Worm (Caenorhabditis elegans) whole organism, L4 larva: Measurements from ENCODE around the gene W09D10.5.
A peak's percentile ranks its signal among the peaks of the same experiment; 100 is the strongest.

Experiments
- F49E8.2 ChIP-seq: sonication (generic microtip); optimal IDR thresholded peaks from 2 replicates; lab custom pipeline; 2016; ENCODE audit warnings: missing compliant biosample characterization, mild to moderate bottlenecking, missing genetic modification characterization, borderline replicate concordance
- R02D3.7 ChIP-seq: fragments of 150-350 bp; sonication (generic microtip); optimal IDR thresholded peaks from 3 replicates; lab custom pipeline; 2014; ENCODE audit warnings: missing biosample characterization, missing genetic modification characterization
- T20F7.1 ChIP-seq: fragments of 200-800 bp; sonication (Bioruptor generic); optimal IDR thresholded peaks from 2 replicates; lab custom pipeline; 2018; ENCODE audit warnings: mild to moderate bottlenecking, missing genetic modification characterization, missing compliant biosample characterization
- T26A8.4 ChIP-seq: fragments of 200-800 bp; sonication (Bioruptor generic); IDR thresholded peaks from 2 replicates; pipeline ENCODE4 v1.3.6; 2022; ENCODE audit warnings: missing genetic modification characterization, missing compliant biosample characterization
- aly-2 ChIP-seq: sonication (generic microtip); optimal IDR thresholded peaks from 2 replicates; lab custom pipeline; 2018; ENCODE audit warnings: missing biosample characterization, missing genetic modification characterization
- ama-1 ChIP-seq: fragments of 150-350 bp; optimal IDR thresholded peaks from 2 replicates; lab custom pipeline; 2014; ENCODE audit warnings: inconsistent platforms, mixed read lengths
- arid-1 ChIP-seq: fragments of 200-800 bp; sonication (Bioruptor generic); conservative IDR thresholded peaks from 2 replicates; pipeline ENCODE4 v1.3.6; 2022; ENCODE audit warnings: missing genetic modification reagents, missing genetic modification characterization, missing compliant biosample characterization
- ceh-20 ChIP-seq: fragments of 200-800 bp; sonication (Bioruptor generic); IDR thresholded peaks from 2 replicates; pipeline ENCODE4 v1.3.6; 2022; ENCODE audit warnings: missing genetic modification reagents, missing genetic modification characterization, missing compliant biosample characterization
- ceh-28 ChIP-seq: fragments of 150-350 bp; optimal IDR thresholded peaks from 2 replicates; lab custom pipeline; 2014; ENCODE audit warnings: missing biosample characterization, missing genetic modification reagents, missing genetic modification characterization
- ceh-32 ChIP-seq: sonication (generic microtip); optimal IDR thresholded peaks from 2 replicates; lab custom pipeline; 2016; ENCODE audit warnings: mild to moderate bottlenecking, missing genetic modification characterization, missing compliant biosample characterization; ENCODE audit not compliant: poor library complexity
- ces-1 ChIP-seq: fragments of 150-350 bp; sonication (generic microtip); optimal IDR thresholded peaks from 4 replicates; lab custom pipeline; 2014; ENCODE audit warnings: missing biosample characterization, missing genetic modification reagents, missing genetic modification characterization
- ctbp-1 ChIP-seq: fragments of 200-800 bp; sonication (Bioruptor generic); IDR thresholded peaks from 2 replicates; pipeline ENCODE4 v1.3.6; 2022; ENCODE audit warnings: missing genetic modification reagents, missing genetic modification characterization, missing compliant biosample characterization
- daf-8 ChIP-seq: fragments of 200-800 bp; sonication (Bioruptor generic); IDR thresholded peaks from 2 replicates; pipeline ENCODE4 v1.3.6; 2022; ENCODE audit warnings: missing genetic modification characterization, missing compliant biosample characterization
- dmd-6 ChIP-seq: fragments of 200-800 bp; sonication (Bioruptor generic); IDR thresholded peaks from 2 replicates; pipeline ENCODE4 v1.3.6; 2022; ENCODE audit warnings: missing genetic modification reagents, missing genetic modification characterization, missing compliant biosample characterization
- dmd-9 ChIP-seq: fragments of 200-800 bp; sonication (Bioruptor generic); IDR thresholded peaks from 2 replicates; pipeline ENCODE4 v1.3.6; 2022; ENCODE audit warnings: missing genetic modification reagents, missing genetic modification characterization, missing compliant biosample characterization
- dpl-1 ChIP-seq: fragments of 150-350 bp; optimal IDR thresholded peaks from 2 replicates; lab custom pipeline; 2014; ENCODE audit warnings: missing biosample characterization, missing genetic modification reagents, missing genetic modification characterization
- dve-1 ChIP-seq: sonication (generic microtip); optimal IDR thresholded peaks from 2 replicates; lab custom pipeline; 2017; ENCODE audit warnings: antibody characterized with exemption, mild to moderate bottlenecking, missing genetic modification characterization, missing compliant biosample characterization; ENCODE audit not compliant: insufficient read depth
- hif-1 ChIP-seq, 2 experiments: sonication (generic microtip); optimal IDR thresholded peaks; 2 replicates each; lab custom pipeline; 2016 to 2017; ENCODE audit warnings: missing compliant biosample characterization in 2 of 2, missing genetic modification characterization in 2 of 2, missing genetic modification reagents in 2 of 2, missing genotype in 2 of 2, mild to moderate bottlenecking in 1 of 2
- hlh-11 ChIP-seq: fragments of 200-800 bp; sonication (Bioruptor generic); optimal IDR thresholded peaks from 2 replicates; lab custom pipeline; 2018; ENCODE audit warnings: mild to moderate bottlenecking, missing genetic modification characterization, missing compliant biosample characterization
- hlh-30 ChIP-seq: sonication (generic microtip); optimal IDR thresholded peaks from 2 replicates; lab custom pipeline; 2017; ENCODE audit warnings: antibody characterized with exemption, mild to moderate bottlenecking, missing genetic modification characterization, missing compliant biosample characterization; ENCODE audit not compliant: insufficient read depth
- lin-1 ChIP-seq: fragments of 200-800 bp; sonication (Bioruptor generic); IDR thresholded peaks from 2 replicates; pipeline ENCODE4 v1.3.6; 2022; ENCODE audit warnings: missing genetic modification reagents, missing genetic modification characterization, missing compliant biosample characterization
- lin-38 ChIP-seq: fragments of 200-800 bp; sonication (Bioruptor generic); IDR thresholded peaks from 2 replicates; pipeline ENCODE4 v1.3.6; 2022; ENCODE audit warnings: missing genetic modification reagents, missing genetic modification characterization, missing compliant biosample characterization
- lsy-2 ChIP-seq, 2 experiments: fragments of 150-350 bp in 1 of 2; sonication (generic microtip) in 1 of 2; optimal IDR thresholded peaks; 2 replicates each; lab custom pipeline; 2014 to 2017; ENCODE audit warnings: missing biosample characterization in 2 of 2, missing genetic modification characterization in 2 of 2
- madf-5 ChIP-seq, 2 experiments: fragments of 200-800 bp; sonication (Bioruptor generic); IDR thresholded peaks; 2 replicates each; pipeline ENCODE4 v1.3.6; 2022; ENCODE audit warnings: missing compliant biosample characterization in 2 of 2, missing genetic modification characterization in 2 of 2
- mdt-29 ChIP-seq: fragments of 200-800 bp; sonication (Bioruptor generic); IDR thresholded peaks from 2 replicates; pipeline ENCODE4 v1.3.6; 2022; ENCODE audit warnings: missing genetic modification reagents, missing genetic modification characterization, missing compliant biosample characterization
- mep-1 ChIP-seq: fragments of 150-350 bp; sonication (generic microtip); optimal IDR thresholded peaks from 3 replicates; lab custom pipeline; 2014; ENCODE audit warnings: missing biosample characterization, missing genetic modification characterization
- mes-2 ChIP-seq: sonication (generic microtip); optimal IDR thresholded peaks from 2 replicates; lab custom pipeline; 2016; ENCODE audit warnings: missing genotype, mild to moderate bottlenecking, missing genetic modification characterization, missing compliant biosample characterization; ENCODE audit not compliant: poor library complexity, severe bottlenecking
- mxl-2 ChIP-seq: fragments of 200-800 bp; sonication (Bioruptor generic); conservative IDR thresholded peaks from 2 replicates; pipeline ENCODE4 v1.3.6; 2022; ENCODE audit warnings: missing genetic modification reagents, missing genetic modification characterization, missing compliant biosample characterization
- mxl-3 ChIP-seq: fragments of 200-800 bp; sonication (Bioruptor generic); optimal IDR thresholded peaks from 2 replicates; lab custom pipeline; 2018; ENCODE audit warnings: mild to moderate bottlenecking, missing genetic modification characterization, missing compliant biosample characterization
- nhr-10 ChIP-seq: fragments of 150-350 bp; optimal IDR thresholded peaks from 2 replicates; lab custom pipeline; 2014; ENCODE audit warnings: missing biosample characterization, missing genetic modification characterization
- nhr-102 ChIP-seq: sonication (generic microtip); optimal IDR thresholded peaks from 2 replicates; lab custom pipeline; 2016; ENCODE audit warnings: mild to moderate bottlenecking, missing genetic modification characterization, moderate library complexity, missing compliant biosample characterization
- nhr-111 ChIP-seq: fragments of 200-800 bp; sonication (Bioruptor generic); optimal IDR thresholded peaks from 2 replicates; lab custom pipeline; 2018; ENCODE audit warnings: mild to moderate bottlenecking, missing genetic modification characterization, missing compliant biosample characterization
- nhr-25 ChIP-seq: sonication (generic microtip); optimal IDR thresholded peaks from 2 replicates; lab custom pipeline; 2017; ENCODE audit warnings: missing genetic modification characterization, mild to moderate bottlenecking, missing compliant biosample characterization, antibody characterized with exemption, moderate library complexity, borderline replicate concordance; ENCODE audit not compliant: insufficient read depth
- nhr-28 ChIP-seq: fragments of 150-350 bp; optimal IDR thresholded peaks from 2 replicates; lab custom pipeline; 2014; ENCODE audit warnings: missing biosample characterization, missing genetic modification characterization
- nhr-48 ChIP-seq: sonication (generic microtip); optimal IDR thresholded peaks from 2 replicates; lab custom pipeline; 2016; ENCODE audit warnings: mild to moderate bottlenecking, missing genetic modification characterization, missing compliant biosample characterization
- nhr-77 ChIP-seq: fragments of 150-350 bp; optimal IDR thresholded peaks from 2 replicates; lab custom pipeline; 2014; ENCODE audit warnings: missing biosample characterization, missing genetic modification characterization
- php-3 ChIP-seq: fragments of 200-800 bp; sonication (Bioruptor generic); IDR thresholded peaks from 2 replicates; pipeline ENCODE4 v1.3.6; 2022; ENCODE audit warnings: missing genetic modification reagents, missing genetic modification characterization, missing compliant biosample characterization
- spr-1 ChIP-seq: sonication (generic microtip); optimal IDR thresholded peaks from 2 replicates; lab custom pipeline; 2016; ENCODE audit warnings: mild to moderate bottlenecking, missing genetic modification characterization, missing compliant biosample characterization
- tag-97 ChIP-seq: fragments of 200-800 bp; sonication (Bioruptor generic); IDR thresholded peaks from 2 replicates; pipeline ENCODE4 v1.3.6; 2022; ENCODE audit warnings: missing genetic modification characterization, missing compliant biosample characterization
- unc-130 ChIP-seq: sonication (generic microtip); optimal IDR thresholded peaks from 2 replicates; lab custom pipeline; 2016; ENCODE audit warnings: missing genetic modification reagents, missing genetic modification characterization, missing compliant biosample characterization
- unc-62 ChIP-seq, 3 experiments: fragments of 150-350 bp in 1 of 3; sonication (generic microtip); optimal IDR thresholded peaks in 2 of 3; peaks in 1 of 3; 1 replicate in 1 of 3; 2 replicates in 2 of 3; lab custom pipeline; 2014 to 2017; ENCODE audit warnings: missing biosample characterization in 3 of 3, missing genetic modification characterization in 3 of 3, missing genetic modification reagents in 3 of 3, missing genotype in 1 of 3
- zip-11 ChIP-seq: fragments of 200-800 bp; sonication (Bioruptor generic); IDR thresholded peaks from 2 replicates; pipeline ENCODE4 v1.3.6; 2022; ENCODE audit warnings: missing genetic modification characterization, missing compliant biosample characterization
- ztf-7 ChIP-seq: fragments of 150-350 bp; optimal IDR thresholded peaks from 2 replicates; lab custom pipeline; 2014; ENCODE audit warnings: missing biosample characterization, missing genetic modification characterization

The W09D10.5 gene

DNA sequence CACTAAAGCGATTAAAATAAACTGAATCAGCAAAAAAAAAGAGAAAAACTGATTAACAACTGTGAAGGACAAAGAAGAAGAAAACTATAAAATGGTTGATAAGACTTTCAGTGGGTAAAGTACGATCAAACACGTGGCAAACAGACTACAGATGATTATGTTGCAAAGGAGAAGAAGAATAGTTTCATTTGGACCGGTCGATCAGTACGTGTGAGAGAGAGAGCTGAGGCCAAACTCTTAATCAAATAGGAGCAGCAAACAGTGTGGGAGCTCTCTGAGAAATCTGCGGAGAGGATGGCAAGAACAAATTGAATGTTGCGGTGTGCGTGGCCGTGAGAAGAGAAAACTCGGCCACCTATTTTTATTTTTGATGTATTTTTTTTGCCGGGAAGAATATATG lies 7.7 kb upstream of the W09D10.5 start (continued):
- TF ChIP-seq ces-1 (GFP tag; lab: Kevin White, UChicago) (no peak), lin-38 (GFP tag; lab: Robert Waterston, UW) (0 out of 2 replicates have a peak, but pooled peaks have one; percentile 16), T26A8.4 (peak; percentile 57), T20F7.1 (GFP tag; lab: Kevin White, UChicago) (peak; percentile 29), dpl-1 (GFP tag; lab: Kevin White, UChicago) (no peak), mep-1 (tag; lab: Kevin White, UChicago) (peak; percentile 33), mdt-29 (GFP tag; lab: Robert Waterston, UW) (0 out of 2 replicates have a peak, but pooled peaks have one; percentile 41), nhr-77 (peak; percentile 65), unc-130 (GFP tag; lab: Kevin White, UChicago) (no peak), lin-1 (GFP tag; lab: Robert Waterston, UW) (0 out of 2 replicates have a peak, but pooled peaks have one; percentile 23), R02D3.7 (tag; lab: Kevin White, UChicago) (no peak), hlh-30 (tag; lab: Kevin White, UChicago) (peak; percentile 61), mxl-2 (GFP tag; lab: Robert Waterston, UW) (no peak), ceh-32 (tag; lab: Kevin White, UChicago) (no peak)

DNA sequence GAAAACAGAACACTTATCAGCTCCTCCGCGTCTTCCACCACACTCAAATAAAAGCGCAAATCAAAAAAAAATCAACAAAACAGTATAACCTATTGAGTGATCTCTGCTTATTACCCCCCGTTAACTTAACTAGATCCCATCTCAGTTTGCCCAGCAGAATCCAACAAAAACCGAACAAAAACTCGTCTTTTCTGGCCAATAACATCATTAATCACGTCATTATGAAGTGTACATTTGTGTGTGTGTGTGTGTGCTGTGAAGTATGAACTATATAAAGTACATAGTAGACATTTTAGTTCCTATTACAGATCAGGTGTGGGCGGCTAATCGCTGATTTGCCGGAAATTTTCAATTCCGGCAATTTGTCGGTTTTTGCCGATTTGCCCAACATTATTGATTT lies 6.7 kb upstream of the W09D10.5 start:
- TF ChIP-seq nhr-25 (tag; lab: Kevin White, UChicago) (no peak), dmd-9 (GFP tag; lab: Robert Waterston, UW) (no peak), hlh-11 (tag; lab: Kevin White, UChicago) (peak; percentile 27), zip-11 (GFP tag; lab: Robert Waterston, UW) (no peak), mdt-29 (GFP tag; lab: Robert Waterston, UW) (0 out of 2 replicates have a peak, but pooled peaks have one; percentile 23), nhr-28 (tag; lab: Kevin White, UChicago) (peak; percentile 88), spr-1 (tag; lab: Kevin White, UChicago) (no peak), lsy-2 (tag; optimal IDR thresholded peaks at IDR 0.05; lab: Kevin White, UChicago) (peak in 1 of 2 experiments; percentile 41), nhr-111 (GFP tag; lab: Kevin White, UChicago) (no peak), arid-1 (GFP tag; lab: Robert Waterston, UW) (no peak), aly-2 (tag; lab: Kevin White, UChicago) (no peak), F49E8.2 (no peak), php-3 (no peak)

DNA sequence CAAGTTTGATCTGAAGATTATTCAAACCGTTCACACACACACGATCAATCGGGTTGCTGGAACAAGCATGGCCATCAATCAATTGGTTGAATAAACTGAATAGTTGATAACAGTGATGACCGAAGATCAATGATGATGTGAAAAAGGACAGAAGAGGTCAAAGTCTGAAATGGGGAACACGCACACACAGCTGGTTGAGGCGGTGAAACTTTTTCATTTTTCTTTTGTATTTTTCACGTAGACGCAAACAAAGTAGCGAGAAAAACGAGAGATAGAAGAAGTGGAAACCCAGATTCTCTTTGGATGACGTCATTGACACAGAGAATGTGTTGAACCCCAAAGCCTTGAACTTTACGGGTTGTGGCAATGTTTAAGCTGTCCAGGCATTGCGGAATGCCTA lies 6.1 kb upstream of the W09D10.5 start:
- peak; percentile 87 for TF ChIP-seq nhr-10 (tag; lab: Kevin White, UChicago)
- TF ChIP-seq hlh-11 (tag; lab: Kevin White, UChicago), result peak; percentile 95
- TF ChIP-seq T26A8.4, result peak; percentile 26; the same call in 1 of the 2 replicates
- TF ChIP-seq tag-97 (GFP tag; lab: Robert Waterston, UW), result no peak
- TF ChIP-seq aly-2 (tag; lab: Kevin White, UChicago), result no peak
- peak; percentile 33 for TF ChIP-seq spr-1 (tag; lab: Kevin White, UChicago)
- peak; percentile 42 to 67 for TF ChIP-seq lsy-2 (tag; optimal IDR thresholded peaks at IDR 0.05; lab: Kevin White, UChicago)
- peak; percentile 54 for TF ChIP-seq hlh-30 (tag; lab: Kevin White, UChicago)
- TF ChIP-seq daf-8 (GFP tag; lab: Robert Waterston, UW), result no peak
- TF ChIP-seq hif-1 (tag; optimal IDR thresholded peaks at IDR 0.05; lab: Kevin White, UChicago), result peak; percentile 58 to 99
- no peak for TF ChIP-seq ceh-28 (tag; lab: Kevin White, UChicago)
- TF ChIP-seq ctbp-1 (GFP tag; lab: Robert Waterston, UW), result peak; percentile 11; the same call in 1 of the 2 replicates
- TF ChIP-seq nhr-77, result peak; percentile 35
- peak; percentile 93 for TF ChIP-seq dve-1 (tag; lab: Kevin White, UChicago)
- peak; percentile 38 for TF ChIP-seq nhr-102 (tag; lab: Kevin White, UChicago)
- peak; percentile 51 for TF ChIP-seq lin-1 (GFP tag; lab: Robert Waterston, UW)
- TF ChIP-seq mes-2 (tag; lab: Kevin White, UChicago), result peak; percentile 37
- peak; percentile 91 for TF ChIP-seq nhr-48
- TF ChIP-seq php-3, result peak; percentile 46
- TF ChIP-seq ztf-7 (tag; lab: Kevin White, UChicago), result no peak
- TF ChIP-seq nhr-28 (tag; lab: Kevin White, UChicago), result peak; percentile 76
- peak; percentile 81 for TF ChIP-seq ceh-20 (GFP tag; lab: Robert Waterston, UW)
- TF ChIP-seq mxl-3 (GFP tag; lab: Kevin White, UChicago), result peak; percentile 93
- TF ChIP-seq T20F7.1 (GFP tag; lab: Kevin White, UChicago), result peak; percentile 36
- TF ChIP-seq mdt-29 (GFP tag; lab: Robert Waterston, UW), result 0 out of 2 replicates have a peak, but pooled peaks have one; percentile 17
- TF ChIP-seq madf-5 (GFP tag; IDR thresholded peaks at IDR 0.05; lab: Robert Waterston, UW), result no peak
- TF ChIP-seq unc-62 (GFP tag; optimal IDR thresholded peaks at IDR 0.05 in 1 of 2; lab: Kevin White, UChicago), result peak in 1 of 2 experiments; percentile 93
- no peak for TF ChIP-seq unc-62 (tag; optimal IDR thresholded peaks at IDR 0.05; lab: Kevin White, UChicago)
- TF ChIP-seq ama-1 (lab: Kevin White, UChicago), result peak; percentile 72
- peak; percentile 92 for TF ChIP-seq dmd-6
